Worm (Caenorhabditis elegans): ENCODE measurements around the gene dim-1.
A peak's percentile ranks its signal among the peaks of the same experiment; 100 is the strongest.

The dim-1 gene

ce11 chrX:8084669-8085068 is 26.6 kb upstream of the dim-1 start (continued):
- TF ChIP-seq egl-44 (GFP tag; IDR thresholded peaks at IDR 0.05) (no peak), Y67H2A.10 (GFP tag; conservative IDR thresholded peaks at IDR 0.05) (no peak), tlf-1 (GFP tag; optimal IDR thresholded peaks at IDR 0.05) (no peak), bed-2 (GFP tag; IDR thresholded peaks at IDR 0.05) (no peak), ZK185.1 (tag; optimal IDR thresholded peaks at IDR 0.05; ENCODE audit: poor library complexity, severe bottlenecking) (no peak)

- TF ChIP-seq madf-10 (tag; optimal IDR thresholded peaks at IDR 0.05), result peak; percentile 22
- peak; percentile 33 for TF ChIP-seq repo-1 (tag; optimal IDR thresholded peaks at IDR 0.05)
- no peak for TF ChIP-seq madf-6 (GFP tag; IDR thresholded peaks at IDR 0.05)
- TF ChIP-seq fkh-3 (tag; optimal IDR thresholded peaks at IDR 0.05), result no peak
- TF ChIP-seq ceh-40 (GFP tag; IDR thresholded peaks at IDR 0.05), result no peak
- peak; percentile 26 for TF ChIP-seq tbp1 (GFP tag; optimal IDR thresholded peaks at IDR 0.05)
- peak; percentile 64 for TF ChIP-seq nhr-80 (tag; optimal IDR thresholded peaks at IDR 0.05)
- peak; percentile 27 for TF ChIP-seq ceh-27 (GFP tag; optimal IDR thresholded peaks at IDR 0.05)
- TF ChIP-seq ekl-4 (GFP tag; IDR thresholded peaks at IDR 0.05), result no peak
- TF ChIP-seq let-526 (GFP tag; IDR thresholded peaks at IDR 0.05), result no peak
- TF ChIP-seq Y67H2A.10 (GFP tag; conservative IDR thresholded peaks at IDR 0.05), result no peak
- peak; percentile 54 for TF ChIP-seq atf-7 (tag; optimal IDR thresholded peaks at IDR 0.05)
- no peak for TF ChIP-seq rpc-1 (optimal IDR thresholded peaks at IDR 0.05)
- no peak for TF ChIP-seq rpc-1 (tag; optimal IDR thresholded peaks at IDR 0.05)
- peak; percentile 62 for TF ChIP-seq chd-7 (tag; optimal IDR thresholded peaks at IDR 0.05)
- peak; percentile 44 for TF ChIP-seq gei-17 (GFP tag; optimal IDR thresholded peaks at IDR 0.05)
- peak; percentile 77 for TF ChIP-seq ztf-22 (GFP tag; optimal IDR thresholded peaks at IDR 0.05)
- no peak for TF ChIP-seq rcor-1 (GFP tag; IDR thresholded peaks at IDR 0.05)
- TF ChIP-seq F33H1.4 (GFP tag; IDR thresholded peaks at IDR 0.05), result no peak
- TF ChIP-seq dpl-1 (GFP tag; optimal IDR thresholded peaks at IDR 0.05), result no peak
- peak; percentile 55; the same call in 1 of the 2 replicates for TF ChIP-seq hmg-1.2 (GFP tag; IDR thresholded peaks at IDR 0.05)
- TF ChIP-seq B0336.3 (GFP tag; IDR thresholded peaks at IDR 0.05), result no peak
- TF ChIP-seq lir-1 (GFP tag; conservative IDR thresholded peaks at IDR 0.05), result peak; percentile 47; the same call in 1 of the 2 replicates
- TF ChIP-seq Y95B8A.8 (GFP tag; IDR thresholded peaks at IDR 0.05), result no peak
- TF ChIP-seq ets-4 (GFP tag; optimal IDR thresholded peaks at IDR 0.05), result peak; percentile 8
- peak; percentile 68; the same call in 1 of the 2 replicates for TF ChIP-seq lin-26 (GFP tag; IDR thresholded peaks at IDR 0.05)
- TF ChIP-seq lin-40 (tag; optimal IDR thresholded peaks at IDR 0.05), result peak; percentile 66
- TF ChIP-seq Y53F4B.3 (GFP tag; IDR thresholded peaks at IDR 0.05), result no peak
- TF ChIP-seq nhr-90 (tag; optimal IDR thresholded peaks at IDR 0.05), result peak; percentile 33
- TF ChIP-seq pha-4 (tag; optimal IDR thresholded peaks at IDR 0.05), result no peak
- no peak for TF ChIP-seq K12H6.12 (tag; optimal IDR thresholded peaks at IDR 0.05)
- TF ChIP-seq C06A6.2 (GFP tag; conservative IDR thresholded peaks at IDR 0.05), result peak; percentile 48; the same call in 1 of the 2 replicates
- TF ChIP-seq attf-5 (GFP tag; optimal IDR thresholded peaks at IDR 0.05), result peak; percentile 58
- TF ChIP-seq nfyb-1 (GFP tag; IDR thresholded peaks at IDR 0.05), result 0 out of 2 replicates have a peak, but pooled peaks have one; percentile 38
- TF ChIP-seq egl-44 (GFP tag; IDR thresholded peaks at IDR 0.05), result no peak
- TF ChIP-seq zfh-2 (GFP tag; conservative IDR thresholded peaks at IDR 0.05), result no peak
- no peak for TF ChIP-seq egl-18 (GFP tag; IDR thresholded peaks at IDR 0.05)
- peak in 1 of 2 experiments; percentile 20 for TF ChIP-seq let-607 (tag; optimal IDR thresholded peaks at IDR 0.05)
- TF ChIP-seq ztf-26 (tag; optimal IDR thresholded peaks at IDR 0.05), result peak; percentile 70
- TF ChIP-seq Y53G8AR.9 (GFP tag; conservative IDR thresholded peaks at IDR 0.05), result 0 out of 2 replicates have a peak, but pooled peaks have one; percentile 23
- TF ChIP-seq bed-1 (GFP tag; IDR thresholded peaks at IDR 0.05), result no peak
- peak; percentile 19 for TF ChIP-seq tlf-1 (GFP tag; optimal IDR thresholded peaks at IDR 0.05)
- no peak for TF ChIP-seq dpff-1 (tag; optimal IDR thresholded peaks at IDR 0.05)
- peak; percentile 63; the same call in 1 of the 2 replicates for TF ChIP-seq dox-1 (GFP tag; IDR thresholded peaks at IDR 0.05)
- TF ChIP-seq ZK185.1 (tag; optimal IDR thresholded peaks at IDR 0.05; ENCODE audit: poor library complexity, severe bottlenecking), result peak; percentile 9
Measured at ce11 chrX:8083919-8084318, 25.9 kb upstream of the dim-1 start, which contains the start of gene K07E3.4. Gene K07E3.4 (minus strand): TSS chrX:8084018.
